Worm (Caenorhabditis elegans) whole organism, L1 larva: ENCODE results near the gene Y32G9A.2.

Experiments
- C04F5.9 ChIP-seq: sonication (generic microtip); optimal IDR thresholded peaks from 2 replicates; lab custom pipeline; 2016; ENCODE audit warnings: missing genetic modification characterization, missing compliant biosample characterization
- C34B4.2 ChIP-seq: sonication (generic microtip); optimal IDR thresholded peaks from 2 replicates; lab custom pipeline; 2017; ENCODE audit warnings: mild to moderate bottlenecking, missing genetic modification characterization, missing compliant biosample characterization
- F16B12.6 ChIP-seq: fragments of 150-350 bp; optimal IDR thresholded peaks from 2 replicates; lab custom pipeline; 2014; ENCODE audit warnings: missing biosample characterization, missing genetic modification characterization
- Y116A8C.19 ChIP-seq: sonication (generic microtip); optimal IDR thresholded peaks from 2 replicates; lab custom pipeline; 2016; ENCODE audit warnings: missing compliant biosample characterization, missing genetic modification characterization, borderline replicate concordance
- aha-1 ChIP-seq: fragments of 150-350 bp; optimal IDR thresholded peaks from 2 replicates; lab custom pipeline; 2014; ENCODE audit warnings: missing biosample characterization, missing genetic modification characterization
- alr-1 ChIP-seq: fragments of 200-800 bp; sonication (Bioruptor generic); optimal IDR thresholded peaks from 2 replicates; lab custom pipeline; 2018; ENCODE audit warnings: borderline replicate concordance, mild to moderate bottlenecking, missing genetic modification characterization, missing compliant biosample characterization
- aly-2 ChIP-seq: fragments of 150-350 bp; optimal IDR thresholded peaks from 2 replicates; lab custom pipeline; 2014; ENCODE audit warnings: missing biosample characterization, missing genetic modification characterization
- ama-1 ChIP-seq: fragments of 150-350 bp; optimal IDR thresholded peaks from 2 replicates; lab custom pipeline; 2014
- ceh-8 ChIP-seq: fragments of 200-800 bp; sonication (Bioruptor generic); optimal IDR thresholded peaks from 2 replicates; lab custom pipeline; 2018; ENCODE audit warnings: mild to moderate bottlenecking, missing genetic modification characterization, moderate library complexity, missing compliant biosample characterization
- ceh-82 ChIP-seq, 3 experiments: fragments of 150-350 bp in 1 of 3; sonication (generic microtip) in 2 of 3; optimal IDR thresholded peaks; 2 replicates each; lab custom pipeline; 2014 to 2017; ENCODE audit warnings: missing biosample characterization in 3 of 3, missing genetic modification characterization in 3 of 3
- ceh-90 ChIP-seq: sonication (generic microtip); optimal IDR thresholded peaks from 2 replicates; lab custom pipeline; 2016; ENCODE audit warnings: missing genetic modification characterization, missing compliant biosample characterization
- ces-1 ChIP-seq: fragments of 150-350 bp; optimal IDR thresholded peaks from 2 replicates; lab custom pipeline; 2014; ENCODE audit warnings: missing biosample characterization, missing genetic modification reagents, missing genetic modification characterization
- dsc-1 ChIP-seq: sonication (generic microtip); optimal IDR thresholded peaks from 2 replicates; lab custom pipeline; 2016; ENCODE audit warnings: mild to moderate bottlenecking, missing genetic modification characterization, missing compliant biosample characterization
- efl-3 ChIP-seq: fragments of 200-800 bp; sonication (Bioruptor generic); optimal IDR thresholded peaks from 2 replicates; lab custom pipeline; 2018; ENCODE audit warnings: mild to moderate bottlenecking, missing genetic modification characterization, missing compliant biosample characterization
- egl-13 ChIP-seq: sonication (generic microtip); optimal IDR thresholded peaks from 2 replicates; lab custom pipeline; 2016; ENCODE audit warnings: missing genotype, missing genetic modification reagents, missing genetic modification characterization, missing compliant biosample characterization
- egl-27 ChIP-seq, 2 experiments: fragments of 150-350 bp in 1 of 2; sonication (generic microtip); optimal IDR thresholded peaks; 3 replicates each; lab custom pipeline; 2017 to 2018; ENCODE audit warnings: missing biosample characterization in 2 of 2, missing genetic modification characterization in 2 of 2, missing genetic modification reagents in 2 of 2
- elt-3 ChIP-seq, 6 experiments: fragments of 150-350 bp in 1 of 6; sonication (generic microtip); optimal IDR thresholded peaks; 2 replicates each; lab custom pipeline; 2017 to 2018; ENCODE audit warnings: missing biosample characterization in 6 of 6, missing genetic modification characterization in 6 of 6, inconsistent platforms in 1 of 6
- ets-5 ChIP-seq: fragments of 200-800 bp; sonication (Bioruptor generic); IDR thresholded peaks from 2 replicates; pipeline ENCODE4 v1.3.6; 2022; ENCODE audit warnings: missing genetic modification characterization, missing compliant biosample characterization
- fkh-10 ChIP-seq: sonication (generic microtip); optimal IDR thresholded peaks from 2 replicates; lab custom pipeline; 2017; ENCODE audit warnings: missing biosample characterization, missing genetic modification reagents, missing genetic modification characterization
- fkh-4 ChIP-seq: sonication (generic microtip); optimal IDR thresholded peaks from 2 replicates; lab custom pipeline; 2016; ENCODE audit warnings: missing compliant biosample characterization, missing genetic modification characterization, borderline replicate concordance
- fos-1 ChIP-seq: fragments of 150-350 bp; optimal IDR thresholded peaks from 2 replicates; lab custom pipeline; 2014; ENCODE audit warnings: missing biosample characterization, missing genetic modification characterization
- grh-1 ChIP-seq: fragments of 200-800 bp; sonication (Bioruptor generic); IDR thresholded peaks from 2 replicates; pipeline ENCODE4 v1.3.6; 2022; ENCODE audit warnings: missing genetic modification reagents, missing genetic modification characterization, missing compliant biosample characterization
- hpl-2 ChIP-seq: fragments of 150-350 bp; optimal IDR thresholded peaks from 2 replicates; lab custom pipeline; 2014; ENCODE audit warnings: missing biosample characterization, missing genetic modification reagents, missing genetic modification characterization
- lin-13 ChIP-seq: fragments of 150-350 bp; optimal IDR thresholded peaks from 2 replicates; lab custom pipeline; 2014; ENCODE audit warnings: missing biosample characterization, missing genetic modification reagents, missing genetic modification characterization
- lin-35 ChIP-seq, 2 experiments: fragments of 150-350 bp; optimal IDR thresholded peaks; 2 replicates each; lab custom pipeline; 2014; ENCODE audit warnings: missing biosample characterization in 2 of 2, missing genetic modification characterization in 2 of 2, missing genetic modification reagents in 2 of 2
- lin-39 ChIP-seq: fragments of 150-350 bp; optimal IDR thresholded peaks from 2 replicates; lab custom pipeline; 2014; ENCODE audit warnings: missing biosample characterization, missing genetic modification reagents, missing genetic modification characterization
- lir-3 ChIP-seq: sonication (generic microtip); optimal IDR thresholded peaks from 2 replicates; lab custom pipeline; 2016; ENCODE audit warnings: mild to moderate bottlenecking, missing genetic modification characterization, moderate library complexity, missing compliant biosample characterization; ENCODE audit not compliant: poor library complexity
- lsy-2 ChIP-seq, 2 experiments: fragments of 150-350 bp; optimal IDR thresholded peaks; 2 replicates each; lab custom pipeline; 2014; ENCODE audit warnings: missing biosample characterization in 2 of 2, missing genetic modification characterization in 2 of 2
- mab-9 ChIP-seq: fragments of 200-800 bp; sonication (Bioruptor generic); IDR thresholded peaks from 2 replicates; pipeline ENCODE4 v1.3.6; 2022; ENCODE audit warnings: missing genetic modification reagents, missing genetic modification characterization, missing compliant biosample characterization
- mdl-1 ChIP-seq, 2 experiments: fragments of 150-350 bp; optimal IDR thresholded peaks; 2 replicates each; lab custom pipeline; 2014 to 2017; ENCODE audit warnings: missing biosample characterization in 2 of 2, missing genetic modification characterization in 2 of 2, inconsistent platforms in 1 of 2
- nhr-11 ChIP-seq: fragments of 150-350 bp; optimal IDR thresholded peaks from 2 replicates; lab custom pipeline; 2014; ENCODE audit warnings: missing biosample characterization, missing genetic modification characterization
- nhr-12 ChIP-seq: sonication (generic microtip); optimal IDR thresholded peaks from 2 replicates; lab custom pipeline; 2017; ENCODE audit warnings: missing biosample characterization, missing genetic modification characterization
- nhr-19 ChIP-seq: fragments of 200-800 bp; sonication (Bioruptor generic); conservative IDR thresholded peaks from 2 replicates; pipeline ENCODE4 v1.3.6; 2022; ENCODE audit warnings: missing genetic modification characterization, missing compliant biosample characterization
- nhr-20 ChIP-seq: sonication (generic microtip); optimal IDR thresholded peaks from 2 replicates; lab custom pipeline; 2016; ENCODE audit warnings: mild to moderate bottlenecking, missing genetic modification characterization, missing compliant biosample characterization
- nhr-237 ChIP-seq: fragments of 150-350 bp; optimal IDR thresholded peaks from 2 replicates; lab custom pipeline; 2014; ENCODE audit warnings: missing biosample characterization, missing genetic modification characterization
- nhr-71 ChIP-seq: sonication (generic microtip); optimal IDR thresholded peaks from 2 replicates; lab custom pipeline; 2016; ENCODE audit warnings: mild to moderate bottlenecking, missing genetic modification characterization, moderate library complexity, missing compliant biosample characterization
- nhr-84 ChIP-seq: sonication (generic microtip); optimal IDR thresholded peaks from 2 replicates; lab custom pipeline; 2017; ENCODE audit warnings: missing biosample characterization, missing genetic modification characterization
- nhr-90 ChIP-seq: sonication (generic microtip); optimal IDR thresholded peaks from 2 replicates; lab custom pipeline; 2016; ENCODE audit warnings: mild to moderate bottlenecking, missing genetic modification characterization, missing compliant biosample characterization; ENCODE audit not compliant: poor library complexity
- pag-3 ChIP-seq: sonication (generic microtip); optimal IDR thresholded peaks from 2 replicates; lab custom pipeline; 2017; ENCODE audit warnings: missing genetic modification characterization, mild to moderate bottlenecking, missing compliant biosample characterization, antibody characterized with exemption, borderline replicate concordance; ENCODE audit not compliant: insufficient read depth
- rnt-1 ChIP-seq: sonication (generic microtip); optimal IDR thresholded peaks from 2 replicates; lab custom pipeline; 2016; ENCODE audit warnings: mild to moderate bottlenecking, missing genetic modification characterization, moderate library complexity, missing compliant biosample characterization
- snpc-4 ChIP-seq: fragments of 150-350 bp; optimal IDR thresholded peaks from 2 replicates; lab custom pipeline; 2014; ENCODE audit warnings: missing biosample characterization, missing genetic modification characterization
- sox-4 ChIP-seq: sonication (generic microtip); optimal IDR thresholded peaks from 2 replicates; lab custom pipeline; 2016; ENCODE audit warnings: missing genetic modification characterization, missing compliant biosample characterization
- sptf-1 ChIP-seq: fragments of 150-350 bp; optimal IDR thresholded peaks from 2 replicates; lab custom pipeline; 2014; ENCODE audit warnings: missing biosample characterization, missing genetic modification characterization
- sup-37 ChIP-seq: fragments of 200-800 bp; sonication (Bioruptor generic); optimal IDR thresholded peaks from 2 replicates; lab custom pipeline; 2018; ENCODE audit warnings: mild to moderate bottlenecking, missing genetic modification characterization, missing compliant biosample characterization
- tlp-1 ChIP-seq: fragments of 150-350 bp; optimal IDR thresholded peaks from 2 replicates; lab custom pipeline; 2014; ENCODE audit warnings: missing biosample characterization, missing genetic modification characterization
- unc-30 ChIP-seq: sonication (generic microtip); optimal IDR thresholded peaks from 2 replicates; lab custom pipeline; 2017; ENCODE audit warnings: missing biosample characterization, missing genetic modification characterization
- unc-62 ChIP-seq: fragments of 150-350 bp; optimal IDR thresholded peaks from 2 replicates; lab custom pipeline; 2014; ENCODE audit warnings: missing biosample characterization, missing genetic modification reagents, missing genetic modification characterization
- unc-86 ChIP-seq: sonication (generic microtip); optimal IDR thresholded peaks from 2 replicates; lab custom pipeline; 2016; ENCODE audit warnings: missing genetic modification characterization, missing compliant biosample characterization
- vab-15 ChIP-seq: sonication (generic microtip); optimal IDR thresholded peaks from 2 replicates; lab custom pipeline; 2017; ENCODE audit warnings: missing genotype, mild to moderate bottlenecking, missing genetic modification characterization, missing compliant biosample characterization
- xbp-1 ChIP-seq: sonication (generic microtip); optimal IDR thresholded peaks from 2 replicates; lab custom pipeline; 2016; ENCODE audit warnings: missing genetic modification characterization, missing compliant biosample characterization
- ztf-11 ChIP-seq, 2 experiments: sonication (generic microtip); optimal IDR thresholded peaks; 2 replicates each; lab custom pipeline; 2016 to 2017; ENCODE audit warnings: missing genetic modification characterization in 2 of 2, missing biosample characterization in 1 of 2, missing compliant biosample characterization in 1 of 2
- ztf-4 ChIP-seq: fragments of 150-350 bp; optimal IDR thresholded peaks from 2 replicates; lab custom pipeline; 2014; ENCODE audit warnings: missing biosample characterization, missing genetic modification characterization

Y32G9A.2 gene

ce11 chrV:1892567-1893277, 25.6 kb upstream of the Y32G9A.2 start, which contains the start of gene zig-11:
Gene zig-11 (minus strand): TSS chrV:1892939.
- TF ChIP-seq ces-1 (GFP tag; lab: Kevin White, UChicago) (no peak), fos-1 (tag; lab: Kevin White, UChicago) (no peak), nhr-20 (tag; lab: Kevin White, UChicago) (no peak), fkh-4 (tag; lab: Kevin White, UChicago) (no peak), lsy-2 (tag; optimal IDR thresholded peaks at IDR 0.05; lab: Kevin White, UChicago) (peak; percentile 37 to 93), lir-3 (no peak), sptf-1 (tag; lab: Kevin White, UChicago) (no peak), aly-2 (tag; lab: Kevin White, UChicago) (no peak), snpc-4 (no peak), efl-3 (GFP tag; lab: Kevin White, UChicago) (no peak), ztf-4 (tag; lab: Kevin White, UChicago) (no peak), ceh-90 (no peak), C34B4.2 (tag; lab: Kevin White, UChicago) (no peak), xbp-1 (no peak), fkh-10 (GFP tag; lab: Kevin White, UChicago) (no peak), grh-1 (GFP tag; lab: Robert Waterston, UW) (peak; percentile 61; the same call in 1 of the 2 replicates), F16B12.6 (tag; lab: Kevin White, UChicago) (peak; percentile 81), Y116A8C.19 (tag; lab: Kevin White, UChicago) (no peak), lin-35 (GFP tag; optimal IDR thresholded peaks at IDR 0.05; lab: Kevin White, UChicago) (peak; percentile 78 to 93), unc-30 (tag; lab: Kevin White, UChicago) (no peak), sup-37 (GFP tag; lab: Kevin White, UChicago) (no peak), nhr-11 (tag; lab: Kevin White, UChicago) (no peak), ets-5 (GFP tag; lab: Robert Waterston, UW) (no peak), nhr-12 (tag; lab: Kevin White, UChicago) (no peak), nhr-90 (tag; lab: Kevin White, UChicago) (no peak), ama-1 (no peak), aha-1 (tag; lab: Kevin White, UChicago) (no peak), nhr-19 (GFP tag; lab: Robert Waterston, UW) (no peak), dsc-1 (no peak), pag-3 (tag; lab: Kevin White, UChicago) (no peak), C04F5.9 (no peak), ceh-8 (no peak), nhr-71 (tag; lab: Kevin White, UChicago) (peak; percentile 36), sox-4 (tag; lab: Kevin White, UChicago) (no peak), nhr-84 (tag; lab: Kevin White, UChicago) (no peak), elt-3 (tag; optimal IDR thresholded peaks at IDR 0.05; lab: Kevin White, UChicago) (no peak), unc-62 (GFP tag; lab: Kevin White, UChicago) (no peak), mdl-1 (tag; optimal IDR thresholded peaks at IDR 0.05; lab: Kevin White, UChicago) (no peak), mab-9 (GFP tag; lab: Robert Waterston, UW) (no peak), rnt-1 (tag; lab: Kevin White, UChicago) (no peak), vab-15 (tag; lab: Kevin White, UChicago) (no peak), ceh-82 (tag; optimal IDR thresholded peaks at IDR 0.05; lab: Kevin White, UChicago) (peak in 1 of 3 experiments; percentile 13), unc-86 (tag; lab: Kevin White, UChicago) (no peak), alr-1 (no peak), hpl-2 (GFP tag; lab: Kevin White, UChicago) (no peak), lin-13 (GFP tag; lab: Kevin White, UChicago) (no peak), egl-13 (tag; lab: Kevin White, UChicago) (no peak), lin-39 (tag; lab: Kevin White, UChicago) (no peak), tlp-1 (tag; lab: Kevin White, UChicago) (no peak), nhr-237 (no peak), egl-27 (tag; optimal IDR thresholded peaks at IDR 0.05; lab: Kevin White, UChicago) (no peak), ztf-11 (tag; optimal IDR thresholded peaks at IDR 0.05; lab: Kevin White, UChicago) (no peak)
